Fruit fly (Drosophila melanogaster): Measurements from ENCODE around the gene GstT3.

dm6 chrX:20495767-20496656 is 28.8 kb downstream of the GstT3 start:
- TF ChIP-seq CG9139 (GFP tag; optimal IDR thresholded peaks at IDR 0.05) (no peak), Met (GFP tag; optimal IDR thresholded peaks at IDR 0.05) (peak; percentile 72), Sox102F (GFP tag; optimal IDR thresholded peaks at IDR 0.05) (peak; percentile 65), CG8319 (GFP tag; optimal IDR thresholded peaks at IDR 0.05) (no peak), Hr4 (GFP tag; optimal IDR thresholded peaks at IDR 0.05) (peak; percentile 74), Hr38 (GFP tag; optimal IDR thresholded peaks at IDR 0.05) (no peak), topi (GFP tag; optimal IDR thresholded peaks at IDR 0.05) (peak; percentile 66), dsx (GFP tag; optimal IDR thresholded peaks at IDR 0.05; ENCODE audit: poor library complexity, severe bottlenecking) (peak; percentile 14), pdm3 (GFP tag; optimal IDR thresholded peaks at IDR 0.05) (peak; percentile 60), Lpt (GFP tag; optimal IDR thresholded peaks at IDR 0.05) (peak; percentile 49), CG6276 (GFP tag; optimal IDR thresholded peaks at IDR 0.05) (peak; percentile 9), CG6808 (GFP tag; optimal IDR thresholded peaks at IDR 0.05) (no peak), Blimp-1 (GFP tag; optimal IDR thresholded peaks at IDR 0.05) (no peak)
